Worm (Caenorhabditis elegans): ENCODE data around the gene srbc-59.

Gene srbc-59

ce11 chrV:782432-782831 lies 4.0 kb downstream of the srbc-59 start, which contains the start of gene srab-16:
Gene srab-16, plus strand, starts transcription at chrV:782732.
- TF ChIP-seq ces-1 (GFP tag; optimal IDR thresholded peaks at IDR 0.05), result no peak
- no peak for TF ChIP-seq flh-1 (GFP tag; optimal IDR thresholded peaks at IDR 0.05)
- no peak for TF ChIP-seq elt-1 (tag; optimal IDR thresholded peaks at IDR 0.05; ENCODE audit: borderline replicate concordance, insufficient read depth)
- TF ChIP-seq hlh-1 (tag; optimal IDR thresholded peaks at IDR 0.05), result no peak
- no peak for TF ChIP-seq nhr-2 (tag; optimal IDR thresholded peaks at IDR 0.05)

- no peak for TF ChIP-seq snpc-4 (tag; optimal IDR thresholded peaks at IDR 0.05)
- no peak for TF ChIP-seq lin-32 (GFP tag; optimal IDR thresholded peaks at IDR 0.05)
- TF ChIP-seq ztf-11 (tag; optimal IDR thresholded peaks at IDR 0.05), result no peak
- TF ChIP-seq tbx-8 (GFP tag; optimal IDR thresholded peaks at IDR 0.05), result no peak
- TF ChIP-seq sptf-1 (tag; optimal IDR thresholded peaks at IDR 0.05), result no peak
- TF ChIP-seq lin-13 (tag; optimal IDR thresholded peaks at IDR 0.05), result no peak
- no peak for TF ChIP-seq mls-2 (tag; optimal IDR thresholded peaks at IDR 0.05)
- TF ChIP-seq elt-3 (tag; optimal IDR thresholded peaks at IDR 0.05), result no peak
- TF ChIP-seq drap-1 (GFP tag; optimal IDR thresholded peaks at IDR 0.05), result no peak
- TF ChIP-seq flh-1 (GFP tag; optimal IDR thresholded peaks at IDR 0.05), result no peak
- no peak for TF ChIP-seq nhr-237 (tag; optimal IDR thresholded peaks at IDR 0.05)
- TF ChIP-seq unc-39 (tag; optimal IDR thresholded peaks at IDR 0.05), result no peak
- TF ChIP-seq unc-62 (GFP tag; optimal IDR thresholded peaks at IDR 0.05), result no peak
- no peak for TF ChIP-seq cnd-1 (tag; optimal IDR thresholded peaks at IDR 0.05)
- TF ChIP-seq mab-5 (tag; optimal IDR thresholded peaks at IDR 0.05), result no peak
- TF ChIP-seq elt-1 (tag; optimal IDR thresholded peaks at IDR 0.05; ENCODE audit: borderline replicate concordance, insufficient read depth), result no peak
- no peak for TF ChIP-seq ceh-83 (GFP tag; optimal IDR thresholded peaks at IDR 0.05)
Observed at ce11 chrV:794092-794491, 15.7 kb downstream of the srbc-59 start.

ce11 chrV:797241-797640 lies 18.8 kb downstream of the srbc-59 start:
- TF ChIP-seq ceh-43 (GFP tag; optimal IDR thresholded peaks at IDR 0.05) (no peak), lin-13 (tag; optimal IDR thresholded peaks at IDR 0.05) (no peak), ham-2 (GFP tag; optimal IDR thresholded peaks at IDR 0.05) (no peak), nhr-12 (tag; optimal IDR thresholded peaks at IDR 0.05) (no peak), M03D4.4 (tag; optimal IDR thresholded peaks at IDR 0.05) (no peak), sptf-1 (tag; optimal IDR thresholded peaks at IDR 0.05) (no peak), unc-62 (GFP tag; optimal IDR thresholded peaks at IDR 0.05) (no peak), cnd-1 (tag; optimal IDR thresholded peaks at IDR 0.05) (no peak), tbx-8 (GFP tag; optimal IDR thresholded peaks at IDR 0.05) (no peak), lsy-2 (tag; optimal IDR thresholded peaks at IDR 0.05) (no peak), ceh-83 (GFP tag; optimal IDR thresholded peaks at IDR 0.05) (no peak), sem-2 (GFP tag; optimal IDR thresholded peaks at IDR 0.05) (no peak), hlh-1 (tag; optimal IDR thresholded peaks at IDR 0.05) (no peak), elt-3 (tag; optimal IDR thresholded peaks at IDR 0.05) (no peak), unc-120 (tag; optimal IDR thresholded peaks at IDR 0.05; ENCODE audit: poor library complexity, severe bottlenecking) (no peak), nhr-28 (tag; optimal IDR thresholded peaks at IDR 0.05) (no peak), bed-3 (GFP tag; optimal IDR thresholded peaks at IDR 0.05) (no peak), mab-5 (tag; optimal IDR thresholded peaks at IDR 0.05) (no peak)

ce11 chrV:800271-800670 lies 21.8 kb downstream of the srbc-59 start:
- TF ChIP-seq elt-1 (tag; optimal IDR thresholded peaks at IDR 0.05; ENCODE audit: borderline replicate concordance, insufficient read depth) (peak; percentile 38), nhr-2 (tag; optimal IDR thresholded peaks at IDR 0.05) (no peak), nhr-28 (tag; optimal IDR thresholded peaks at IDR 0.05) (no peak)

ce11 chrV:801555-802060 lies 23.2 kb downstream of the srbc-59 start:
- TF ChIP-seq elt-1 (tag; optimal IDR thresholded peaks at IDR 0.05; ENCODE audit: borderline replicate concordance, insufficient read depth), result peak; percentile 85
- TF ChIP-seq ceh-83 (GFP tag; optimal IDR thresholded peaks at IDR 0.05), result no peak
- no peak for TF ChIP-seq snpc-4 (tag; optimal IDR thresholded peaks at IDR 0.05)
- no peak for TF ChIP-seq ceh-43 (GFP tag; optimal IDR thresholded peaks at IDR 0.05)
- no peak for TF ChIP-seq sptf-1 (tag; optimal IDR thresholded peaks at IDR 0.05)
- no peak for TF ChIP-seq lsy-2 (tag; optimal IDR thresholded peaks at IDR 0.05)

- TF ChIP-seq elt-3 (tag; optimal IDR thresholded peaks at IDR 0.05) (no peak), mls-2 (tag; optimal IDR thresholded peaks at IDR 0.05) (no peak), ces-1 (GFP tag; optimal IDR thresholded peaks at IDR 0.05) (no peak), pha-4 (tag; optimal IDR thresholded peaks at IDR 0.05) (no peak), bed-3 (GFP tag; optimal IDR thresholded peaks at IDR 0.05) (no peak), lsy-2 (tag; optimal IDR thresholded peaks at IDR 0.05) (no peak), ceh-83 (GFP tag; optimal IDR thresholded peaks at IDR 0.05) (no peak), lin-13 (tag; optimal IDR thresholded peaks at IDR 0.05) (no peak), sem-2 (GFP tag; optimal IDR thresholded peaks at IDR 0.05) (no peak), flh-1 (GFP tag; optimal IDR thresholded peaks at IDR 0.05) (no peak), ceh-39 (tag; optimal IDR thresholded peaks at IDR 0.05) (no peak), nhr-28 (tag; optimal IDR thresholded peaks at IDR 0.05) (no peak), unc-39 (tag; optimal IDR thresholded peaks at IDR 0.05) (no peak), snpc-4 (tag; optimal IDR thresholded peaks at IDR 0.05) (no peak), hlh-1 (tag; optimal IDR thresholded peaks at IDR 0.05) (no peak)
Observed at ce11 chrV:802726-803125, 24.3 kb downstream of the srbc-59 start.

Data from whole organism, mixed stage, embryonic.